Fruit fly (Drosophila melanogaster): ENCODE measurements around the gene NijA.

DNA sequence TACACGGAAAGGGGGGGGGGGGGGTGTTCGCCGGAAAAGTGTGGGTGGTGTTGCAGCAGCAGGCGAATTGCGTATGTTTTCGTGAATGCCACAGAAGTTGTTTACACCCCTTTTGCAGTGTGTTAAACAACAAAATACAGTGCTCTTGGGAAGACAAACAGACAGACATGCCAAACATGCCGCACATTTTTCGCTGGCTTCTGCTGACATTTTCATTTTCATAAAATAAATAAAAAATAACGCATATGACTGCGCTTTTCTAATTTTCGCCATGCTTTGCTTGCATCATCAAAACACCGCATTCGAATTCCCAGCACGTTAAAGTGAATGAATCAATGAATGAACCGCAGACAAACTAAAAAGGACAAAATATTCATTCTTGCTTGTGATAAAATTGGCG is 45.4 kb downstream of the NijA start:
- no peak for TF ChIP-seq CG8478 (optimal IDR thresholded peaks at IDR 0.05)
- no peak for TF ChIP-seq CTCF (optimal IDR thresholded peaks at IDR 0.05)
